Worm (Caenorhabditis elegans): ENCODE results near the gene F45D3.2.

F45D3.2 gene

DNA sequence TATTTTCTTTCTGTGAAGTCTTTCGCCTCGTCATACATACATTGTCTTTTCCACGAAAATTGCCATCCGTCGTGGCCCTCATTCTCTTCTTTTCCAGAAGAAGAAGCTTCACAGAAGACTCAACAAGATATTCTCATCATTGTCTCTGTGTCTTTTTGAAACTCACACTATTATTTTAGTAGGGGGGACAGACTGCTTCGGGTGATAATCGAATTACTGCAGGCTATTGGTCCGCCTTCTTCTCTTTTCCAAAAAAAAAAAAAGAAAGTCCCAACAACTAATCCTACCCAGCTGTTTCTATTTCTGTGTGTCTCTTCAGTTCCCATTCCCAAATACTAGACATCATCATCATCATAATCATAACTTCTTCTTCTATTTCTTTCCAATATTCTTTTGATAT, 42.6 kb downstream of the F45D3.2 start:
- no peak for TF ChIP-seq cog-1 (tag; optimal IDR thresholded peaks at IDR 0.05)
- TF ChIP-seq flt-1 (GFP tag; IDR thresholded peaks at IDR 0.05) = no peak
- no peak for TF ChIP-seq ztf-29 (GFP tag; IDR thresholded peaks at IDR 0.05)
- TF ChIP-seq ztf-23 (GFP tag; IDR thresholded peaks at IDR 0.05) = no peak
- TF ChIP-seq T22C8.4 (GFP tag; IDR thresholded peaks at IDR 0.05) = no peak
- TF ChIP-seq med-1 (GFP tag; optimal IDR thresholded peaks at IDR 0.05; ENCODE audit: insufficient read depth) = no peak
- no peak for TF ChIP-seq klf-2 (GFP tag; conservative IDR thresholded peaks at IDR 0.05)
- no peak for TF ChIP-seq tab-1 (GFP tag; IDR thresholded peaks at IDR 0.05)

DNA sequence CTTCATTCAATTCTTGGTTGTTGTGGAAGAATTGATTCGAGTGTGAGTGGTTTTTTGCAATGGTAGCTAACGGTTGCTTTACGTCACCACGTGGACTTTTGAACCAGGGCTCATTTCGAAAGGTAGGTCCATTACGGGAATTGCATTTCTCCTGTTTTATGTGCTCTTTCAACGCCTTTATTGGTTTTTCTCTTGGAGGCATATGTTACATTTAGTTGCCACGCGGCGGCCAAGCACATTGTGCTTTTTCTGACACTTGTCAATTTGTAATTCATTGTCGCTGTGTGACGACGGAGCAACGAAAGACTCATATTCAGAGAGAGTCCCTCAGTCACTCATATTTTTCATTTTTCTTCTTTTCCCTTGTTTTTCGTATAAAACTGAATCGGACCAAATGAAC, 43.9 kb downstream of the F45D3.2 start:
- no peak for TF ChIP-seq tab-1 (GFP tag; IDR thresholded peaks at IDR 0.05)
- no peak for TF ChIP-seq med-1 (GFP tag; optimal IDR thresholded peaks at IDR 0.05; ENCODE audit: insufficient read depth)
- no peak for TF ChIP-seq cog-1 (tag; optimal IDR thresholded peaks at IDR 0.05)
- TF ChIP-seq flt-1 (GFP tag; IDR thresholded peaks at IDR 0.05) = no peak
- no peak for TF ChIP-seq ref-1 (GFP tag; conservative IDR thresholded peaks at IDR 0.05)
- no peak for TF ChIP-seq klf-2 (GFP tag; conservative IDR thresholded peaks at IDR 0.05)
- TF ChIP-seq ztf-29 (GFP tag; IDR thresholded peaks at IDR 0.05) = no peak
- no peak for TF ChIP-seq T22C8.4 (GFP tag; IDR thresholded peaks at IDR 0.05)

DNA sequence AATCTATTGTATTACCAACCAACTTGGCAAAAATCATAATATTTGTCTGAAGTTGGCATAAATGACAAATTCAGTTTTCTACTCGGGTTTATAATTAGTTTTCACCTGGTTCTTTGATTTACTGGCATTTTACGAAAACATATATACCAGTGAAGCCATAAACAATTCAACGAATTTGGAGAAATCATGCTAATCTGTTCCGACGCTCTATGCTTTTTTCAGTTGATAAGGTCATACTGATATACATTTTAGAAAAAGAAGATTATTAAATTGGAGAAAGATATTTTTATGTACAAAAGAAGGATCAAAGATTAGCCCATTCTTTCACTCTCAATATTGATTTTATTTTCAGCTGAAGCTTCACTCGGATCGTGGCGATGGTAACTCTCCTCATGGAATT, 46.0 kb downstream of the F45D3.2 start:
- TF ChIP-seq ztf-29 (GFP tag; IDR thresholded peaks at IDR 0.05) (no peak), ztf-23 (GFP tag; IDR thresholded peaks at IDR 0.05) (no peak), tab-1 (GFP tag; IDR thresholded peaks at IDR 0.05) (no peak), med-1 (GFP tag; optimal IDR thresholded peaks at IDR 0.05; ENCODE audit: insufficient read depth) (no peak), T22C8.4 (GFP tag; IDR thresholded peaks at IDR 0.05) (no peak)

DNA sequence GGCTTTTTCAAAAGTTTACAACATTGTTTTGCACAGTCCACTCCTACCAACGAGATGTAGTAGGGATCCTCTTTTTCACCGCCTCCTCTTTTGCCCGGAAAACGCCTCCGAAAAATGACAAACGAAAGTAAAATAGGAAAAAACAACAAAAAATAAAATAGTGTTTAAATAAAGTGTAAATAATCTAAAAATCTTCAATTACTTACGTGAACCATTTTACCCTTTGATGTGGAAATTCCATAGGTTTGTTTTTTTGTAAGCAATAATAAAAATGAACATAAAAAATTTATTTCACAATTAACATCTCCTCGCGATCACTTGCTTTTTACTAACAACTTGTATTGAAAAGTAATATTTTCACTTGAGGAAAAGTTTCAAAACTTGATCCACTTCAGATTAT, 47.2 kb downstream of the F45D3.2 start, which contains the start of gene C14C10.1:
Gene C14C10.1, plus strand, starts transcription at position 301 of the 400 bp plus-strand sequence.
- no peak for TF ChIP-seq T22C8.4 (GFP tag; IDR thresholded peaks at IDR 0.05)
- no peak for TF ChIP-seq ztf-29 (GFP tag; IDR thresholded peaks at IDR 0.05)
- no peak for TF ChIP-seq med-1 (GFP tag; optimal IDR thresholded peaks at IDR 0.05; ENCODE audit: insufficient read depth)
- TF ChIP-seq cog-1 (tag; optimal IDR thresholded peaks at IDR 0.05) = no peak
- TF ChIP-seq klf-2 (GFP tag; conservative IDR thresholded peaks at IDR 0.05) = no peak
- TF ChIP-seq ref-1 (GFP tag; conservative IDR thresholded peaks at IDR 0.05) = no peak
- no peak for TF ChIP-seq flt-1 (GFP tag; IDR thresholded peaks at IDR 0.05)
- no peak for TF ChIP-seq ztf-23 (GFP tag; IDR thresholded peaks at IDR 0.05)
- no peak for TF ChIP-seq tab-1 (GFP tag; IDR thresholded peaks at IDR 0.05)

DNA sequence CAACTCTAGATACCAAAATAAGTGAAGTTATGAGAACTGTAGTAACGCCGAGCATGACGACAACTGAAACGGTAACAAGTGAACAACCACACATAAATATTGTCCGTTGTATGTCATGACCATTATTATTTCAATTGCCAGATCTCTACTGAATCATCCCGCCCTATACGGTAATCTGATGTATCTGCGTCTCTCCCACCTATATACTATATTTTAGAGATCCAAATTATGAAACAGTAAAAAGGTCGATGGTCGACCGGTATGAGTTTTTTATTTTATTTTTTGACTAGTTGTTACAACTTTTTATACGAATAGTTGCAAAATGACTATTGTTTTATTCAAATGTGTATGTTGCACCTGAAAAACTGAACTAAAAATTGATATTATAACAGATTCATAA, 49.8 kb downstream of the F45D3.2 start, which contains the start of gene ttr-43:
Gene ttr-43, minus strand, starts transcription at position 101 of the 400 bp plus-strand sequence.
- TF ChIP-seq klf-2 (GFP tag; conservative IDR thresholded peaks at IDR 0.05) = no peak
- no peak for TF ChIP-seq ref-1 (GFP tag; conservative IDR thresholded peaks at IDR 0.05)
- no peak for TF ChIP-seq ztf-29 (GFP tag; IDR thresholded peaks at IDR 0.05)
- no peak for TF ChIP-seq T22C8.4 (GFP tag; IDR thresholded peaks at IDR 0.05)
- TF ChIP-seq tab-1 (GFP tag; IDR thresholded peaks at IDR 0.05) = no peak
- no peak for TF ChIP-seq flt-1 (GFP tag; IDR thresholded peaks at IDR 0.05)
- TF ChIP-seq cog-1 (tag; optimal IDR thresholded peaks at IDR 0.05) = no peak
- no peak for TF ChIP-seq ztf-23 (GFP tag; IDR thresholded peaks at IDR 0.05)

DNA sequence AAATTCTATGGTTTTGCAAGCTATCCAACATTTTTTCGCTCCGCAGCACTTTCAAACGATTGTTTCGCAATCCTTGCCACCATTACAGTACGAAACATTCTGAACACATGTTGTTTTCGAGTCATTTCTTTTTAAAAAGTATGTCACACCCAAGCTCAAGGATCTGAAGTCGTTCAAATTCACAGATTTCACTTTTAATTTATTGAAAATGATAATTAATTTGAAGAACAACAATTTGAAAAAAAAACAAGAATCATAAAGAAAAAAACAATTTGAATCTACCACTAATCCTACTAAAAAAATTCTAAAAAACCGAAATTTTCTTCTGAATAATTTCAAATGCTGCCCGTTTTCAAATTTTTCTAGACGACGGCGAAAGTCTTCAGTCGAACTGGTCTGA, 51.5 kb downstream of the F45D3.2 start, which contains the start of gene C14C10.2:
Gene C14C10.2, minus strand, starts transcription at position 101 of the 400 bp plus-strand sequence.
- TF ChIP-seq T22C8.4 (GFP tag; IDR thresholded peaks at IDR 0.05) = no peak
- TF ChIP-seq ztf-29 (GFP tag; IDR thresholded peaks at IDR 0.05) = no peak
- no peak for TF ChIP-seq ztf-23 (GFP tag; IDR thresholded peaks at IDR 0.05)
- TF ChIP-seq tab-1 (GFP tag; IDR thresholded peaks at IDR 0.05) = no peak

Measured in whole organism, midembryonic.